Fruit fly (Drosophila melanogaster): ENCODE measurements around the gene CG14329.

dm6 chr3R:17593470-17593869 is 15.7 kb upstream of the CG14329 start:
- no peak for TF ChIP-seq CG8301 (tag; optimal IDR thresholded peaks at IDR 0.05)
- no peak for TF ChIP-seq D1 (tag; optimal IDR thresholded peaks at IDR 0.05)
- TF ChIP-seq rn (GFP tag; IDR thresholded peaks at IDR 0.05) = no peak
- TF ChIP-seq CG8159 (tag; optimal IDR thresholded peaks at IDR 0.05) = no peak
- TF ChIP-seq Pif1B (GFP tag; optimal IDR thresholded peaks at IDR 0.05) = no peak
- TF ChIP-seq CG4496 (GFP tag; IDR thresholded peaks at IDR 0.05) = no peak
- no peak for TF ChIP-seq Ets98B (GFP tag; IDR thresholded peaks at IDR 0.05)
- no peak for TF ChIP-seq CG32121 (GFP tag; IDR thresholded peaks at IDR 0.05)
- TF ChIP-seq CG34367 (tag; optimal IDR thresholded peaks at IDR 0.05) = no peak
- TF ChIP-seq gl (tag; optimal IDR thresholded peaks at IDR 0.05) = no peak
